Fruit fly (Drosophila melanogaster) whole organism, adult: Measurements from ENCODE around the gene trx.

Source experiments
- CG11617 ChIP-seq: fragments of 200-800 bp; sonication (Bioruptor generic); optimal IDR thresholded peaks from 2 replicates; lab custom pipeline; 2017; ENCODE audit warnings: mild to moderate bottlenecking, missing biosample characterization, missing genetic modification reagents, missing genetic modification characterization
- CG33017 ChIP-seq: fragments of 200-800 bp; sonication (Bioruptor generic); optimal IDR thresholded peaks from 2 replicates; lab custom pipeline; 2018; ENCODE audit warnings: missing biosample characterization, mild to moderate bottlenecking, missing genetic modification characterization, moderate library complexity
- CG7101 ChIP-seq: fragments of 200-800 bp; sonication (Bioruptor generic); optimal IDR thresholded peaks from 2 replicates; lab custom pipeline; 2018; ENCODE audit warnings: missing biosample characterization, mild to moderate bottlenecking, missing genetic modification characterization, moderate library complexity
- Clk ChIP-seq: fragments of 200-800 bp; sonication (Bioruptor generic); optimal IDR thresholded peaks from 2 replicates; lab custom pipeline; 2017; ENCODE audit warnings: missing biosample characterization, missing genetic modification characterization
- cic ChIP-seq: fragments of 200-800 bp; sonication (Bioruptor generic); optimal IDR thresholded peaks from 2 replicates; lab custom pipeline; 2017; ENCODE audit warnings: missing biosample characterization, mild to moderate bottlenecking, missing genetic modification characterization, moderate library complexity
- cnc ChIP-seq, 2 experiments: fragments of >200 bp; optimal IDR thresholded peaks; 2 replicates each; lab custom pipeline; 2017
- kay ChIP-seq: fragments of 200-800 bp; sonication (Bioruptor generic); peaks from one replicate; lab custom pipeline; 2016; ENCODE audit warnings: missing biosample characterization, missing genetic modification characterization, borderline replicate concordance
- tj ChIP-seq: fragments of 200-800 bp; sonication (Bioruptor generic); optimal IDR thresholded peaks from 3 replicates; lab custom pipeline; 2017; ENCODE audit warnings: missing biosample characterization, mild to moderate bottlenecking, missing genetic modification characterization, moderate library complexity
- toe ChIP-seq: fragments of 200-800 bp; sonication (Bioruptor generic); optimal IDR thresholded peaks from 2 replicates; lab custom pipeline; 2016; ENCODE audit warnings: missing biosample characterization, missing genetic modification characterization

- TF ChIP-seq toe (GFP tag; lab: Kevin White, UChicago), result no peak
- no peak for TF ChIP-seq CG7101
- no peak for TF ChIP-seq CG11617 (GFP tag; lab: Kevin White, UChicago)
- TF ChIP-seq Clk, result no peak
- TF ChIP-seq CG33017 (tag; lab: Kevin White, UChicago), result no peak
- TF ChIP-seq tj, result no peak
- peak; percentile 44 for TF ChIP-seq kay (GFP tag; lab: Kevin White, UChicago)
- no peak for TF ChIP-seq cic (GFP tag; lab: Kevin White, UChicago)
- TF ChIP-seq cnc (optimal IDR thresholded peaks at IDR 0.05; lab: Kevin White, UChicago), result no peak
These were observed 3.5 kb upstream of the trx start for dm6 chr3R:14289958-14290835.
